Worm (Caenorhabditis elegans) whole organism, late embryonic: Measurements from ENCODE around the gene pks-1.
A peak's percentile ranks its signal among the peaks of the same experiment; 100 is the strongest.

Experiments used
- C38D4.7 ChIP-seq: fragments of 200-800 bp; sonication (Bioruptor generic); optimal IDR thresholded peaks from 2 replicates; lab custom pipeline; 2018; ENCODE audit warnings: mild to moderate bottlenecking, missing genetic modification characterization, moderate library complexity, missing compliant biosample characterization
- K02D7.2 ChIP-seq: sonication (generic microtip); optimal IDR thresholded peaks from 2 replicates; lab custom pipeline; 2017; ENCODE audit warnings: mild to moderate bottlenecking, missing genetic modification characterization, missing compliant biosample characterization
- Y22D7AL.16 ChIP-seq: sonication (generic microtip); optimal IDR thresholded peaks from 2 replicates; lab custom pipeline; 2016; ENCODE audit warnings: missing genetic modification characterization, missing compliant biosample characterization
- ama-1 ChIP-seq: fragments of 150-350 bp; optimal IDR thresholded peaks from 2 replicates; lab custom pipeline; 2014
- ceh-18 ChIP-seq: sonication (generic microtip); optimal IDR thresholded peaks from 2 replicates; lab custom pipeline; 2016; ENCODE audit warnings: missing genetic modification characterization, missing compliant biosample characterization
- ceh-19 ChIP-seq: fragments of 200-800 bp; sonication (Bioruptor generic); optimal IDR thresholded peaks from 2 replicates; lab custom pipeline; 2018; ENCODE audit warnings: mild to moderate bottlenecking, missing genetic modification characterization, missing compliant biosample characterization
- ceh-2 ChIP-seq: sonication (generic microtip); optimal IDR thresholded peaks from 2 replicates; lab custom pipeline; 2016; ENCODE audit warnings: missing genotype, missing genetic modification characterization, missing compliant biosample characterization
- ceh-24 ChIP-seq: sonication (generic microtip); optimal IDR thresholded peaks from 2 replicates; lab custom pipeline; 2016; ENCODE audit warnings: mild to moderate bottlenecking, missing genetic modification characterization, missing compliant biosample characterization
- ceh-30 ChIP-seq: fragments of 150-350 bp; optimal IDR thresholded peaks from 2 replicates; lab custom pipeline; 2014; ENCODE audit warnings: missing biosample characterization, missing genetic modification characterization
- ceh-48 ChIP-seq: sonication (generic microtip); optimal IDR thresholded peaks from 2 replicates; lab custom pipeline; 2016; ENCODE audit warnings: missing genetic modification characterization, inconsistent platforms, missing compliant biosample characterization
- ceh-6 ChIP-seq: fragments of 200-800 bp; sonication (Bioruptor generic); optimal IDR thresholded peaks from 2 replicates; lab custom pipeline; 2018; ENCODE audit warnings: mild to moderate bottlenecking, missing genetic modification characterization, missing compliant biosample characterization
- dve-1 ChIP-seq: sonication (generic microtip); optimal IDR thresholded peaks from 2 replicates; lab custom pipeline; 2017; ENCODE audit warnings: antibody characterized with exemption, mild to moderate bottlenecking, missing genetic modification characterization, missing compliant biosample characterization
- ets-4 ChIP-seq: sonication (generic microtip); optimal IDR thresholded peaks from 2 replicates; lab custom pipeline; 2016; ENCODE audit warnings: missing genetic modification characterization, missing compliant biosample characterization
- fax-1 ChIP-seq: sonication (generic microtip); optimal IDR thresholded peaks from 2 replicates; lab custom pipeline; 2016; ENCODE audit warnings: missing genotype, missing genetic modification characterization, missing compliant biosample characterization
- fkh-10 ChIP-seq: fragments of 150-350 bp; optimal IDR thresholded peaks from 2 replicates; lab custom pipeline; 2014; ENCODE audit warnings: missing biosample characterization, missing genetic modification reagents, missing genetic modification characterization
- fkh-6 ChIP-seq: sonication (generic microtip); optimal IDR thresholded peaks from 2 replicates; lab custom pipeline; 2016; ENCODE audit warnings: missing genetic modification characterization, missing compliant biosample characterization
- hlh-13 ChIP-seq: fragments of 200-800 bp; sonication (Bioruptor generic); optimal IDR thresholded peaks from 2 replicates; lab custom pipeline; 2018; ENCODE audit warnings: mild to moderate bottlenecking, missing genetic modification characterization, missing compliant biosample characterization
- hlh-15 ChIP-seq: sonication (generic microtip); optimal IDR thresholded peaks from 2 replicates; lab custom pipeline; 2016; ENCODE audit warnings: missing genetic modification characterization, missing compliant biosample characterization
- hlh-6 ChIP-seq: sonication (generic microtip); optimal IDR thresholded peaks from 2 replicates; lab custom pipeline; 2016; ENCODE audit warnings: missing genotype, missing genetic modification characterization, missing compliant biosample characterization
- lim-6 ChIP-seq: sonication (generic microtip); optimal IDR thresholded peaks from 2 replicates; lab custom pipeline; 2016; ENCODE audit warnings: missing genetic modification characterization, missing compliant biosample characterization
- nhr-11 ChIP-seq: fragments of 150-350 bp; optimal IDR thresholded peaks from 2 replicates; lab custom pipeline; 2014; ENCODE audit warnings: missing biosample characterization, missing genetic modification characterization
- nhr-232 ChIP-seq: sonication (generic microtip); optimal IDR thresholded peaks from 2 replicates; lab custom pipeline; 2016; ENCODE audit warnings: missing genetic modification characterization, missing compliant biosample characterization
- odd-2 ChIP-seq: sonication (generic microtip); optimal IDR thresholded peaks from 2 replicates; lab custom pipeline; 2017; ENCODE audit warnings: antibody characterized with exemption, mild to moderate bottlenecking, missing genetic modification characterization, missing compliant biosample characterization
- pat-9 ChIP-seq: fragments of 200-800 bp; sonication (Bioruptor generic); optimal IDR thresholded peaks from 2 replicates; lab custom pipeline; 2018; ENCODE audit warnings: mild to moderate bottlenecking, missing genetic modification characterization, moderate library complexity, missing compliant biosample characterization
- pha-2 ChIP-seq: sonication (generic microtip); optimal IDR thresholded peaks from 2 replicates; lab custom pipeline; 2017; ENCODE audit warnings: mild to moderate bottlenecking, missing genetic modification characterization, missing compliant biosample characterization
- rnt-1 ChIP-seq: sonication (generic microtip); optimal IDR thresholded peaks from 2 replicates; lab custom pipeline; 2016; ENCODE audit warnings: missing genetic modification characterization, missing compliant biosample characterization
- sdc-2 ChIP-seq: sonication (generic microtip); optimal IDR thresholded peaks from 2 replicates; lab custom pipeline; 2016; ENCODE audit warnings: missing genotype, missing genetic modification characterization, missing compliant biosample characterization
- sox-2 ChIP-seq: fragments of 200-800 bp; sonication (Bioruptor generic); IDR thresholded peaks from 2 replicates; pipeline ENCODE4 v1.3.6; 2022; ENCODE audit warnings: missing genetic modification reagents, missing genetic modification characterization, missing compliant biosample characterization
- sox-4 ChIP-seq: sonication (generic microtip); optimal IDR thresholded peaks from 2 replicates; lab custom pipeline; 2017; ENCODE audit warnings: mild to moderate bottlenecking, missing genetic modification characterization, inconsistent platforms, missing compliant biosample characterization
- syd-9 ChIP-seq: sonication (generic microtip); optimal IDR thresholded peaks from 2 replicates; lab custom pipeline; 2016; ENCODE audit warnings: mild to moderate bottlenecking, missing genetic modification characterization, moderate library complexity, missing compliant biosample characterization
- tbx-7 ChIP-seq: sonication (generic microtip); optimal IDR thresholded peaks from 2 replicates; lab custom pipeline; 2016; ENCODE audit warnings: missing genotype, missing genetic modification characterization, missing compliant biosample characterization
- unc-3 ChIP-seq, 2 experiments: fragments of 200-800 bp in 1 of 2; sonication (Bioruptor generic) in 1 of 2; sonication (generic microtip) in 1 of 2; conservative IDR thresholded peaks in 1 of 2; optimal IDR thresholded peaks in 1 of 2; 2 replicates each; pipeline versions ENCODE4 v1.3.6 to Lab custom; 2016 to 2022; ENCODE audit warnings: missing compliant biosample characterization in 2 of 2, missing genetic modification characterization in 2 of 2, missing genetic modification reagents in 1 of 2
- unc-42 ChIP-seq: sonication (generic microtip); optimal IDR thresholded peaks from 2 replicates; lab custom pipeline; 2016; ENCODE audit warnings: missing genotype, missing genetic modification characterization, missing compliant biosample characterization
- unc-55 ChIP-seq: sonication (generic microtip); optimal IDR thresholded peaks from 2 replicates; lab custom pipeline; 2017; ENCODE audit warnings: missing biosample characterization, missing genetic modification reagents, missing genetic modification characterization
- unc-86 ChIP-seq: sonication (generic microtip); optimal IDR thresholded peaks from 2 replicates; lab custom pipeline; 2016; ENCODE audit warnings: missing genetic modification characterization, missing compliant biosample characterization
- ztf-16 ChIP-seq: sonication (generic microtip); optimal IDR thresholded peaks from 2 replicates; lab custom pipeline; 2017; ENCODE audit warnings: missing genetic modification characterization, missing compliant biosample characterization

The pks-1 gene

DNA sequence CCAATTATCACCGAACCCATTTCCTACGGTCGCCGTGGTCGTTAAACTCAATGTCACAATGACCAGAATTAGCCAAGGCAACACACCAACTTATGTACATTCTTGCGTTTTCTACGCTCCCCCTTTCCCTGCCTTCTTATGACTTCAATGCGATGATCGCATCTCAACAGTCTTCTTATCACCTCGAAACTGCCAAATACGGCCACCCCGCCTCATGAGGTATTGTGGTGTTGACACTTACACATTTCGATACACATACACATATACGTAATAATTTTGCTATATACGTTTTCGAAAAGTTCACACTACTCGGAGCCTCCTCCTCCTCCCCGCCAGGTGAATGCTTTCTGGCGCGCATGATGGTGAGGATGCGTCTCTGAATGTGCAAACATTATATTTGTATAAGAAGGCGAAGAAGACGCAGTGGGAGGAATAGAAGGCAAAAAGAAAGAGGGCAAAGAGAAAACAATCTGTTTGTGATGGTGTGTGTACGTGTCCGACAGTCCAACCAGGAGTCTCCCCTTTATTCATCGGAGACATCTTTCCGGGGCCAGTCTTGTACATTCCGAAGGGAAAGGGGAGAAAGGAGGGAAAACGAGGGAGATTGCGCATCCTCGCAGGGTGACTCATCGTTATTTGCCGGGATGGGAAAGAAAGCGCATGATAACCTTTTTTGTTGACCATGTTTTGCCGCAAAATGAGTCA lies 66.4 kb downstream of the pks-1 start (continued):
- TF ChIP-seq sox-2 (GFP tag; lab: Robert Waterston, UW) (no peak), tbx-7 (tag; lab: Kevin White, UChicago) (no peak), sdc-2 (peak; percentile 51), hlh-6 (no peak), ceh-48 (tag; lab: Kevin White, UChicago) (no peak), fax-1 (tag; lab: Kevin White, UChicago) (no peak), pat-9 (tag; lab: Kevin White, UChicago) (no peak), fkh-10 (GFP tag; lab: Kevin White, UChicago) (no peak), ztf-16 (tag; lab: Kevin White, UChicago) (no peak), sox-4 (tag; lab: Kevin White, UChicago) (no peak), hlh-15 (tag; lab: Kevin White, UChicago) (no peak), ama-1 (peak; percentile 74), pha-2 (peak; percentile 55), nhr-11 (tag; lab: Kevin White, UChicago) (no peak), ceh-30 (tag; lab: Kevin White, UChicago) (no peak), ceh-24 (no peak), nhr-232 (tag; lab: Kevin White, UChicago) (no peak), ets-4 (tag; lab: Kevin White, UChicago) (no peak), odd-2 (tag; lab: Kevin White, UChicago) (no peak), ceh-19 (peak; percentile 44), rnt-1 (no peak), ceh-2 (tag; lab: Kevin White, UChicago) (peak; percentile 43), ceh-18 (tag; lab: Kevin White, UChicago) (no peak)

DNA sequence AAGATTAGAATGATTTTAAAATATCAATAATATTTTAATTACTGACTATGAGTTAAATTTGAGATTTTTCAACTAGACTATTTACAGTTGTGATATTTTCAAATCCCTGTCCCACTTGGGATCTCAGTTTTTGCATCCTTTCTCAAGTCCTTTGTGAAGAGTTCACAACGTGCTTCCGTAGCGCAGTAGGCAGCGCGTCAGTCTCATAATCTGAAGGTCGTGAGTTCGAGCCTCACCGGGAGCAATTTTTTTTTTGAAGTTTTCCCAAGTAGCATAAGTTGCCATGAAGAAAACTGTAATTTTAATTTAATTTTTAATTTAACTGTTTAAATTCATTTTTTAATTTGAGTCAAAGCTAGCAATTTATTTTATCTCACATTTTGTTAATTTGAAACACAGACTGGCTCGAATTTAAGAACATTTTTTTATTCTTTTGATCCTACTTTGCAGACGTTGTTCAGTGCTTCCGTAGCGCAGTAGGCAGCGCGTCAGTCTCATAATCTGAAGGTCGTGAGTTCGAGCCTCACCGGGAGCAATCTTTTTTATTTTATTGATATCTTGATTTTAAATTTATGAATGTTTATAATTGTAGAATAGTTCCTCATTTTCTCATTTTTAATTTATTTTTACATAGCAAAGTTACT lies 71.8 kb downstream of the pks-1 start:
- TF ChIP-seq C38D4.7 (peak; percentile 11), ceh-6 (GFP tag; lab: Kevin White, UChicago) (no peak)

DNA sequence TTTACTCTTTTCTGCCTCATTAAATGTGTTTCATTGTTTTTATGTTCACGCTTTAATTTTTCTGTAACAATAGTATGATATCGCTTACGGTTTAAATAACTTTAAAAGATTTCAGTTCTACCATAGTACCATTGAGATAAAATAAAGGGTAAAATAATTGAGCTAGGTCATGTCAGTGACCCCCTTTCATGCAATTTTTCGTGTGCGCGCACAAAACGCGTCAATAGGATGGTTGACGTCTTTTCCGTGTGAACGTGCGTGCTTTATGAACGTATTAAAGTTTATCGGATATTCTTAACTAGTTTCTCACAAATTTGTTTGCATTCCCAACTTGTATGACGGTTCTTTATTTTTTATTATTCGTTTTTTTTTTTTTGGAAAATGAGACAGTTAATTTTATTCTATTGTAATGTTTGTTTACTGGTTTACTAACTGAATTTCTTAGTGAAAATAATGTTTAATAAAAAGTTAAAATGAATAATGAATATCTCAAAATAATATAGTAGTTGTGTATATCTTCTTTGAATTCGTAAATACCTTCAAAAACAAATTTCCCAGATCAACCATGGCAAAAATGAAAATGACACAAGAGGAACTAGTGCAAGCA lies 72.4 kb downstream of the pks-1 start, which contains the start of gene C25F6.1:
Gene C25F6.1 (plus strand): TSS at position 557 of the 607 bp plus-strand sequence.
- TF ChIP-seq pat-9 (tag; lab: Kevin White, UChicago) (no peak), unc-86 (no peak), hlh-13 (GFP tag; lab: Kevin White, UChicago) (no peak), Y22D7AL.16 (tag; lab: Kevin White, UChicago) (no peak), unc-42 (tag; lab: Kevin White, UChicago) (no peak), fkh-6 (tag; lab: Kevin White, UChicago) (no peak), nhr-11 (tag; lab: Kevin White, UChicago) (no peak), unc-3 (GFP tag; conservative IDR thresholded peaks at IDR 0.05; lab: Robert Waterston, UW) (no peak), unc-3 (tag; optimal IDR thresholded peaks at IDR 0.05; lab: Kevin White, UChicago) (no peak), sox-2 (GFP tag; lab: Robert Waterston, UW) (no peak), ceh-6 (GFP tag; lab: Kevin White, UChicago) (no peak), syd-9 (no peak), lim-6 (tag; lab: Kevin White, UChicago) (no peak), ceh-2 (tag; lab: Kevin White, UChicago) (no peak), dve-1 (no peak), unc-55 (GFP tag; lab: Kevin White, UChicago) (no peak), K02D7.2 (tag; lab: Kevin White, UChicago) (no peak)
